Worm (Caenorhabditis elegans): Measurements from ENCODE around the gene F56C9.10.

DNA sequence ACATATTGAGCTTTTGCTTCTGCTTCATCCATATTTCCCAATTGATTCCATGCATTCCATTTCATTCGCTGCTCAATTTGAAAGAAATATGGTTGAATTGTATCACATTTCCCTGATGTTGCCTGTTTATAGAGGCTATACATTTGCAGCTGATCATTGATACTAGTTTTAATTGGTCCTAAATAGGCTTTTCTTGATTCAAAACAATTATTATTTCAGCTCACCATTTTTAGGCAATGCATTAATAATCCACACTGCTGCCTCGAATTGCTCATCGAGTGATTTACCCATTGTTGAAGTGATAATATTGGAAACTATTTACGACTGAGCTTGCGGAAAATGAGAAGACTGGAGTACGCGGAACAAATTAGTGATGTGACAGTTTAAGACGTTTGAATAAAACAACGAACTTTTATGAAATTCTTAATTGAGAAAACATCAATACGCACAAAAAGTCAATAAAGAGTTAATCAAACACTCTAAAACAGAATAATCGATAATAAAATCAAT, 26.5 kb downstream of the F56C9.10 start, which contains the start of gene acbp-4:
- TF ChIP-seq snpc-1.1 (tag; optimal IDR thresholded peaks at IDR 0.05; ENCODE audit: insufficient read depth) (no peak), nhr-80 (tag; optimal IDR thresholded peaks at IDR 0.05) (no peak), snpc-1.3 (tag; optimal IDR thresholded peaks at IDR 0.05; ENCODE audit: insufficient read depth) (no peak), ama-1 (optimal IDR thresholded peaks at IDR 0.05) (no peak), ama-1 (GFP tag; optimal IDR thresholded peaks at IDR 0.05) (no peak), let-607 (tag; optimal IDR thresholded peaks at IDR 0.05) (no peak)

Data from whole organism, young adult.